Fruit fly (Drosophila melanogaster): Measurements from ENCODE around the gene CG3281.

The CG3281 gene

DNA sequence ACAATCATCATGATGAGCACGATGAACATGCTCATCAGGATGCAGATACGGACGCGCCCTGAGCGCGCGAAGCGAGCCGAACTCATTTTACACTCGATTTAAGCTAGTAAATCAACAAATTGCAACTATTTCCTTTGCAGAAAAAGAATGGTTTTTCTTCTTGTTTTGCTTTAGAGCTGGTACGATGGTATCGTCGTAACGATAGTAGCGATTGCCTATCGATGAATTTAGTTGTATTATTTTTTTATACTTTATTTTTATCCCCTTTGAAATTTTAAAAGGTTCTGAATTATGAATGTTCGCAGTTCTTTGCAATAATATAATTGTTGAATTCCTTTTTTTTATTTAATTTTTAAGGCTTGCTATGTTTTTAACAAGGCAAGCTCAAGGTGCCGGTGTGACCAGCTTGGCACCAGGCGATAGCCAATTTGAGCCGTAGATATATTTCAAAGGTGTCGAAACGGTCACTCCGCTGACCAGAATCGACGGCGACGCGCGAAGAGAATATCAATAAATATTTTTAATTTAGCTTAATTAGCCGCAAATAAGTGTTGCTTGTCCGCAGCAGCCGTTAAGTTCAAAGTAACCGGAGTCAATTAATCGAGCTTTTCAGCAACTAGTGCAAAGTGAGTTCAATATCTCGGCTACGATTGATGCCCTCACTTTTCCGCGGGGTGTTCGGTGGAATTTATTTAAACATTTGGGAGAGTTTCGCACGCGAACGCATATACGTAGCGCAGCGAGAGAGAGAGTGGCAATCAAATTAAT lies 4.8 kb upstream of the CG3281 start, which contains the start of the genes CG12213 and GC1:
CG12213 (minus strand) TSS at position 430 of the 768 bp plus-strand sequence.
GC1 (plus strand) TSS at position 447 of the 768 bp plus-strand sequence.
- TF ChIP-seq CG4318 (GFP tag; optimal IDR thresholded peaks at IDR 0.05) (no peak), CG16779 (tag; optimal IDR thresholded peaks at IDR 0.05) (no peak), fd85E (GFP tag; optimal IDR thresholded peaks at IDR 0.05) (no peak), CG8632 (GFP tag; optimal IDR thresholded peaks at IDR 0.05) (no peak), Sox14 (GFP tag; optimal IDR thresholded peaks at IDR 0.05) (peak; percentile 27), CG8119 (GFP tag; IDR thresholded peaks at IDR 0.05) (no peak), CG6792 (GFP tag; optimal IDR thresholded peaks at IDR 0.05) (no peak), Ets96B (tag; optimal IDR thresholded peaks at IDR 0.05) (peak; percentile 32), OdsH (GFP tag; optimal IDR thresholded peaks at IDR 0.05) (peak; percentile 24), CG6163 (GFP tag; IDR thresholded peaks at IDR 0.05) (no peak), pdm3 (GFP tag; optimal IDR thresholded peaks at IDR 0.05) (no peak), CG7368 (GFP tag; optimal IDR thresholded peaks at IDR 0.05) (no peak), ss (GFP tag; optimal IDR thresholded peaks at IDR 0.05) (peak in 1 of 2 experiments; percentile 11), CG6854 (GFP tag; optimal IDR thresholded peaks at IDR 0.05) (peak; percentile 2), dsx (GFP tag; optimal IDR thresholded peaks at IDR 0.05; ENCODE audit: poor library complexity, severe bottlenecking) (peak; percentile 41), Lpt (GFP tag; optimal IDR thresholded peaks at IDR 0.05) (no peak), Sox102F (GFP tag; optimal IDR thresholded peaks at IDR 0.05) (no peak), Hr39 (GFP tag; optimal IDR thresholded peaks at IDR 0.05) (peak; percentile 24), CG9139 (GFP tag; optimal IDR thresholded peaks at IDR 0.05) (no peak), CG6276 (GFP tag; optimal IDR thresholded peaks at IDR 0.05) (no peak), CG6808 (GFP tag; optimal IDR thresholded peaks at IDR 0.05) (peak; percentile 9), CG10669 (GFP tag; optimal IDR thresholded peaks at IDR 0.05) (no peak), CG10631 (GFP tag; optimal IDR thresholded peaks at IDR 0.05) (peak; percentile 29), esn (GFP tag; optimal IDR thresholded peaks at IDR 0.05) (peak; percentile 31), CG15336 (GFP tag; IDR thresholded peaks at IDR 0.05) (no peak; the same call in 1 of the 2 replicates), vri (GFP tag; optimal IDR thresholded peaks at IDR 0.05) (peak; percentile 33), CG8319 (GFP tag; optimal IDR thresholded peaks at IDR 0.05) (no peak), dac (GFP tag; optimal IDR thresholded peaks at IDR 0.05) (no peak), Gug (GFP tag; IDR thresholded peaks at IDR 0.05) (no peak), Eip93F (GFP tag; optimal IDR thresholded peaks at IDR 0.05) (peak; percentile 56), Smox (GFP tag; optimal IDR thresholded peaks at IDR 0.05) (no peak), Ets21C (GFP tag; optimal IDR thresholded peaks at IDR 0.05) (peak; percentile 14), salr (GFP tag; optimal IDR thresholded peaks at IDR 0.05) (no peak), CG32006 (GFP tag; optimal IDR thresholded peaks at IDR 0.05) (peak; percentile 30), fkh (GFP tag; optimal IDR thresholded peaks at IDR 0.05) (no peak), spab (GFP tag; optimal IDR thresholded peaks at IDR 0.05) (no peak), Met (GFP tag; optimal IDR thresholded peaks at IDR 0.05) (peak; percentile 40), CG3919 (GFP tag; optimal IDR thresholded peaks at IDR 0.05) (peak; percentile 33), CG3032 (tag; optimal IDR thresholded peaks at IDR 0.05) (peak; percentile 57), CG11762 (GFP tag; optimal IDR thresholded peaks at IDR 0.05; ENCODE audit: insufficient read depth) (no peak), lz (GFP tag; optimal IDR thresholded peaks at IDR 0.05) (peak; percentile 24), svp (GFP tag) (peak; percentile 72), Eip75B (GFP tag; optimal IDR thresholded peaks at IDR 0.05) (peak; percentile 40), achi (GFP tag; optimal IDR thresholded peaks at IDR 0.05) (peak; percentile 15), CG11902 (GFP tag; optimal IDR thresholded peaks at IDR 0.05) (no peak), Hr4 (GFP tag; optimal IDR thresholded peaks at IDR 0.05) (peak; percentile 20), CG34406 (GFP tag; optimal IDR thresholded peaks at IDR 0.05) (no peak), net (GFP tag; optimal IDR thresholded peaks at IDR 0.05) (no peak), Hr38 (GFP tag; optimal IDR thresholded peaks at IDR 0.05) (no peak), CG1621 (tag; optimal IDR thresholded peaks at IDR 0.05) (no peak), CG31627 (GFP tag; optimal IDR thresholded peaks at IDR 0.05) (peak; percentile 16)
